Fruit fly (Drosophila melanogaster): ENCODE measurements around the gene spoon.

spoon gene

dm6 chrX:5429778-5430576 is 9.3 kb upstream of the spoon start (continued):
- TF ChIP-seq CG6276 (GFP tag; optimal IDR thresholded peaks at IDR 0.05) (peak; percentile 86), vri (GFP tag; optimal IDR thresholded peaks at IDR 0.05) (peak; percentile 84), fkh (GFP tag; optimal IDR thresholded peaks at IDR 0.05) (peak; percentile 60), CG16779 (tag; optimal IDR thresholded peaks at IDR 0.05) (peak; percentile 82), CG3032 (tag; optimal IDR thresholded peaks at IDR 0.05) (peak; percentile 80), CG4318 (GFP tag; optimal IDR thresholded peaks at IDR 0.05) (peak; percentile 86), cyc (GFP tag; optimal IDR thresholded peaks at IDR 0.05) (peak; percentile 92), fd59A (GFP tag; optimal IDR thresholded peaks at IDR 0.05) (peak; percentile 85), salr (GFP tag; optimal IDR thresholded peaks at IDR 0.05) (peak; percentile 65 to 85), CG15336 (GFP tag; IDR thresholded peaks at IDR 0.05) (peak; percentile 88), Eip78C (GFP tag) (peak; percentile 98), CG8119 (GFP tag; IDR thresholded peaks at IDR 0.05) (peak; percentile 90), dsx (GFP tag; optimal IDR thresholded peaks at IDR 0.05; ENCODE audit: poor library complexity, severe bottlenecking) (peak; percentile 80), CG6163 (GFP tag; IDR thresholded peaks at IDR 0.05) (peak; percentile 79; the same call in 2 of the 3 replicates)

dm6 chrX:5429271-5429670 is 8.6 kb upstream of the spoon start, which contains the start of gene CG15784:
Gene CG15784 (plus strand): TSS chrX:5429571.
- no peak for TF ChIP-seq fkh (GFP tag; optimal IDR thresholded peaks at IDR 0.05)
- TF ChIP-seq Sox102F (GFP tag; optimal IDR thresholded peaks at IDR 0.05), result no peak
- TF ChIP-seq CG34406 (GFP tag; optimal IDR thresholded peaks at IDR 0.05), result no peak
- no peak for TF ChIP-seq Hr4 (GFP tag; optimal IDR thresholded peaks at IDR 0.05)
- TF ChIP-seq Lpt (GFP tag; optimal IDR thresholded peaks at IDR 0.05), result no peak
- no peak for TF ChIP-seq CG6163 (GFP tag; IDR thresholded peaks at IDR 0.05)
- no peak for TF ChIP-seq fd59A (GFP tag; optimal IDR thresholded peaks at IDR 0.05)
- TF ChIP-seq vri (GFP tag; optimal IDR thresholded peaks at IDR 0.05), result no peak
- no peak for TF ChIP-seq Met (GFP tag; optimal IDR thresholded peaks at IDR 0.05)
- no peak for TF ChIP-seq salr (GFP tag; optimal IDR thresholded peaks at IDR 0.05)
- TF ChIP-seq cyc (GFP tag; optimal IDR thresholded peaks at IDR 0.05), result no peak
- TF ChIP-seq Hr39 (GFP tag; optimal IDR thresholded peaks at IDR 0.05), result no peak
- no peak for TF ChIP-seq CG11902 (GFP tag; optimal IDR thresholded peaks at IDR 0.05)
- TF ChIP-seq Eip93F (GFP tag; optimal IDR thresholded peaks at IDR 0.05), result no peak
- TF ChIP-seq Gug (GFP tag; IDR thresholded peaks at IDR 0.05), result no peak
- TF ChIP-seq Ets21C (GFP tag; optimal IDR thresholded peaks at IDR 0.05), result no peak

dm6 chrX:5428341-5429077 is 7.8 kb upstream of the spoon start:
- TF ChIP-seq CG6163 (GFP tag; IDR thresholded peaks at IDR 0.05) (peak; percentile 53; the same call in 2 of the 3 replicates), Eip78C (GFP tag) (peak; percentile 75), vri (GFP tag; optimal IDR thresholded peaks at IDR 0.05) (peak; percentile 47), svp (GFP tag) (peak; percentile 9), Sox14 (GFP tag; optimal IDR thresholded peaks at IDR 0.05) (no peak), dsx (GFP tag; optimal IDR thresholded peaks at IDR 0.05; ENCODE audit: poor library complexity, severe bottlenecking) (peak; percentile 52), eg (GFP tag; IDR thresholded peaks at IDR 0.05) (peak; percentile 5; the same call in 1 of the 3 replicates), ss (GFP tag; optimal IDR thresholded peaks at IDR 0.05) (peak in 1 of 2 experiments; percentile 45), CG31627 (GFP tag; optimal IDR thresholded peaks at IDR 0.05) (no peak)

dm6 chrX:5427261-5427660 is 6.6 kb upstream of the spoon start, which contains the start of gene CG16756:
Gene CG16756 (plus strand): TSS chrX:5427517.
- TF ChIP-seq svp (GFP tag) (peak; percentile 76), eg (GFP tag; IDR thresholded peaks at IDR 0.05) (no peak), Eip78C (GFP tag) (peak; percentile 4)

DNA sequence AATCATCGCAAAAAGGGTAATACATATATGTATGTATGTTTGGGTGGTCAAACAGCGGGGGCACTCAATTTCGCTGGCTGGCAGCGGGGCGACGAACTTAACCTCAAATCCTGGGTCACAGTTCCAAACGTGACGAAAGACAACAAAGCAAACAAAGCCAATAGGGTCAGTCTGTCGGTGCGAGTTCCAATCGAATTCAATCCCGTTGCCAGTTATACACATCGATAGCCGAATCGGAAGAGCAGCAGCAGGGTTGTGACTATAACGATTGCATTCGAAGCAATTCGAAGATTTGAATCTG is 1.5 kb upstream of the spoon start:
- TF ChIP-seq Eip93F (GFP tag; optimal IDR thresholded peaks at IDR 0.05), result no peak
- no peak for TF ChIP-seq CG15336 (GFP tag; IDR thresholded peaks at IDR 0.05)
- no peak for TF ChIP-seq CG34406 (GFP tag; optimal IDR thresholded peaks at IDR 0.05)
- TF ChIP-seq Blimp-1 (GFP tag; optimal IDR thresholded peaks at IDR 0.05), result no peak
- no peak for TF ChIP-seq Hr39 (GFP tag; optimal IDR thresholded peaks at IDR 0.05)
- peak; percentile 92 for TF ChIP-seq svp (GFP tag)
- TF ChIP-seq fkh (GFP tag; optimal IDR thresholded peaks at IDR 0.05), result peak; percentile 46
- no peak for TF ChIP-seq Met (GFP tag; optimal IDR thresholded peaks at IDR 0.05)
- TF ChIP-seq OdsH (GFP tag; optimal IDR thresholded peaks at IDR 0.05), result no peak
- peak; percentile 8 for TF ChIP-seq Sox14 (GFP tag; optimal IDR thresholded peaks at IDR 0.05)
- no peak for TF ChIP-seq CG31627 (GFP tag; optimal IDR thresholded peaks at IDR 0.05)
